Worm (Caenorhabditis elegans) whole organism, L1 larva: ENCODE results near the gene nlp-6.

Source experiments
- C04F5.9 ChIP-seq: sonication (generic microtip); optimal IDR thresholded peaks from 2 replicates; lab custom pipeline; 2016; ENCODE audit warnings: missing genetic modification characterization, missing compliant biosample characterization
- F16B12.6 ChIP-seq: fragments of 150-350 bp; optimal IDR thresholded peaks from 2 replicates; lab custom pipeline; 2014; ENCODE audit warnings: missing biosample characterization, missing genetic modification characterization
- Y116A8C.19 ChIP-seq: sonication (generic microtip); optimal IDR thresholded peaks from 2 replicates; lab custom pipeline; 2016; ENCODE audit warnings: missing compliant biosample characterization, missing genetic modification characterization, borderline replicate concordance
- alr-1 ChIP-seq: fragments of 200-800 bp; sonication (Bioruptor generic); optimal IDR thresholded peaks from 2 replicates; lab custom pipeline; 2018; ENCODE audit warnings: borderline replicate concordance, mild to moderate bottlenecking, missing genetic modification characterization, missing compliant biosample characterization
- blmp-1 ChIP-seq: fragments of 150-350 bp; optimal IDR thresholded peaks from 2 replicates; lab custom pipeline; 2014; ENCODE audit warnings: missing biosample characterization, missing genetic modification characterization
- ceh-8 ChIP-seq: fragments of 200-800 bp; sonication (Bioruptor generic); optimal IDR thresholded peaks from 2 replicates; lab custom pipeline; 2018; ENCODE audit warnings: mild to moderate bottlenecking, missing genetic modification characterization, moderate library complexity, missing compliant biosample characterization
- ceh-88 ChIP-seq: fragments of 200-800 bp; sonication (Bioruptor generic); IDR thresholded peaks from 2 replicates; pipeline ENCODE4 v1.3.6; 2022; ENCODE audit warnings: missing genetic modification characterization, missing compliant biosample characterization
- dpl-1 ChIP-seq, 3 experiments: fragments of 150-350 bp in 2 of 3; sonication (generic microtip) in 1 of 3; optimal IDR thresholded peaks; 2 replicates each; lab custom pipeline; 2014 to 2017; ENCODE audit warnings: missing biosample characterization in 3 of 3, missing genetic modification characterization in 3 of 3, missing genetic modification reagents in 3 of 3
- dsc-1 ChIP-seq: sonication (generic microtip); optimal IDR thresholded peaks from 2 replicates; lab custom pipeline; 2016; ENCODE audit warnings: mild to moderate bottlenecking, missing genetic modification characterization, missing compliant biosample characterization
- efl-1 ChIP-seq, 4 experiments: fragments of 150-350 bp; optimal IDR thresholded peaks in 3 of 4; peaks in 1 of 4; 1 replicate in 1 of 4; 2 replicates in 3 of 4; lab custom pipeline; 2014; ENCODE audit warnings: missing biosample characterization in 2 of 4, missing genetic modification characterization in 2 of 4, missing genetic modification reagents in 2 of 4
- efl-3 ChIP-seq: fragments of 200-800 bp; sonication (Bioruptor generic); optimal IDR thresholded peaks from 2 replicates; lab custom pipeline; 2018; ENCODE audit warnings: mild to moderate bottlenecking, missing genetic modification characterization, missing compliant biosample characterization
- elt-2 ChIP-seq: sonication (generic microtip); optimal IDR thresholded peaks from 2 replicates; lab custom pipeline; 2016; ENCODE audit warnings: missing genetic modification characterization, mild to moderate bottlenecking, inconsistent platforms, missing compliant biosample characterization, missing genetic modification reagents
- elt-3 ChIP-seq, 6 experiments: fragments of 150-350 bp in 1 of 6; sonication (generic microtip); optimal IDR thresholded peaks; 2 replicates each; lab custom pipeline; 2017 to 2018; ENCODE audit warnings: missing biosample characterization in 6 of 6, missing genetic modification characterization in 6 of 6, inconsistent platforms in 1 of 6
- fkh-4 ChIP-seq: sonication (generic microtip); optimal IDR thresholded peaks from 2 replicates; lab custom pipeline; 2016; ENCODE audit warnings: missing compliant biosample characterization, missing genetic modification characterization, borderline replicate concordance
- fos-1 ChIP-seq: fragments of 150-350 bp; optimal IDR thresholded peaks from 2 replicates; lab custom pipeline; 2014; ENCODE audit warnings: missing biosample characterization, missing genetic modification characterization
- hlh-17 ChIP-seq: fragments of 200-800 bp; sonication (Bioruptor generic); optimal IDR thresholded peaks from 2 replicates; lab custom pipeline; 2018; ENCODE audit warnings: missing genetic modification characterization, mild to moderate bottlenecking, missing compliant biosample characterization, moderate library complexity, borderline replicate concordance
- irx-1 ChIP-seq: sonication (generic microtip); optimal IDR thresholded peaks from 2 replicates; lab custom pipeline; 2016; ENCODE audit warnings: missing genetic modification characterization, missing compliant biosample characterization
- isw-1 ChIP-seq: fragments of 200-800 bp; sonication (Bioruptor generic); IDR thresholded peaks from 2 replicates; pipeline ENCODE4 v1.3.6; 2022; ENCODE audit warnings: missing genetic modification characterization, missing compliant biosample characterization
- lin-14 ChIP-seq: fragments of 200-800 bp; sonication (Bioruptor generic); optimal IDR thresholded peaks from 2 replicates; lab custom pipeline; 2018; ENCODE audit warnings: mild to moderate bottlenecking, missing genetic modification characterization, moderate library complexity, missing compliant biosample characterization
- lin-35 ChIP-seq, 2 experiments: fragments of 150-350 bp; optimal IDR thresholded peaks; 2 replicates each; lab custom pipeline; 2014; ENCODE audit warnings: missing biosample characterization in 2 of 2, missing genetic modification characterization in 2 of 2, missing genetic modification reagents in 2 of 2
- lir-3 ChIP-seq: sonication (generic microtip); optimal IDR thresholded peaks from 2 replicates; lab custom pipeline; 2016; ENCODE audit warnings: mild to moderate bottlenecking, missing genetic modification characterization, moderate library complexity, missing compliant biosample characterization; ENCODE audit not compliant: poor library complexity
- lsy-2 ChIP-seq, 2 experiments: fragments of 150-350 bp; optimal IDR thresholded peaks; 2 replicates each; lab custom pipeline; 2014; ENCODE audit warnings: missing biosample characterization in 2 of 2, missing genetic modification characterization in 2 of 2
- mdl-1 ChIP-seq, 2 experiments: fragments of 150-350 bp; optimal IDR thresholded peaks; 2 replicates each; lab custom pipeline; 2014 to 2017; ENCODE audit warnings: missing biosample characterization in 2 of 2, missing genetic modification characterization in 2 of 2, inconsistent platforms in 1 of 2
- mep-1 ChIP-seq: fragments of 150-350 bp; optimal IDR thresholded peaks from 2 replicates; lab custom pipeline; 2014; ENCODE audit warnings: missing biosample characterization, missing genetic modification characterization
- nhr-19 ChIP-seq: fragments of 200-800 bp; sonication (Bioruptor generic); conservative IDR thresholded peaks from 2 replicates; pipeline ENCODE4 v1.3.6; 2022; ENCODE audit warnings: missing genetic modification characterization, missing compliant biosample characterization
- nhr-20 ChIP-seq: sonication (generic microtip); optimal IDR thresholded peaks from 2 replicates; lab custom pipeline; 2016; ENCODE audit warnings: mild to moderate bottlenecking, missing genetic modification characterization, missing compliant biosample characterization
- nhr-47 ChIP-seq: sonication (generic microtip); optimal IDR thresholded peaks from 2 replicates; lab custom pipeline; 2016; ENCODE audit warnings: mild to moderate bottlenecking, missing genetic modification characterization, moderate library complexity, missing compliant biosample characterization
- nhr-71 ChIP-seq: sonication (generic microtip); optimal IDR thresholded peaks from 2 replicates; lab custom pipeline; 2016; ENCODE audit warnings: mild to moderate bottlenecking, missing genetic modification characterization, moderate library complexity, missing compliant biosample characterization
- nhr-84 ChIP-seq: sonication (generic microtip); optimal IDR thresholded peaks from 2 replicates; lab custom pipeline; 2017; ENCODE audit warnings: missing biosample characterization, missing genetic modification characterization
- nhr-85 ChIP-seq: sonication (generic microtip); peaks from one replicate; lab custom pipeline; 2016; ENCODE audit warnings: missing genetic modification characterization, inconsistent platforms, missing compliant biosample characterization
- nhr-90 ChIP-seq: sonication (generic microtip); optimal IDR thresholded peaks from 2 replicates; lab custom pipeline; 2016; ENCODE audit warnings: mild to moderate bottlenecking, missing genetic modification characterization, missing compliant biosample characterization; ENCODE audit not compliant: poor library complexity
- pqm-1 ChIP-seq: sonication (generic microtip); optimal IDR thresholded peaks from 3 replicates; lab custom pipeline; 2017; ENCODE audit warnings: missing biosample characterization, missing genetic modification characterization
- rnt-1 ChIP-seq: sonication (generic microtip); optimal IDR thresholded peaks from 2 replicates; lab custom pipeline; 2016; ENCODE audit warnings: mild to moderate bottlenecking, missing genetic modification characterization, moderate library complexity, missing compliant biosample characterization
- snu-23 ChIP-seq: sonication (generic microtip); optimal IDR thresholded peaks from 2 replicates; lab custom pipeline; 2016; ENCODE audit warnings: missing genetic modification characterization, missing compliant biosample characterization
- swsn-7 ChIP-seq: sonication (generic microtip); optimal IDR thresholded peaks from 2 replicates; lab custom pipeline; 2016; ENCODE audit warnings: missing genetic modification characterization, missing compliant biosample characterization
- tbx-2 ChIP-seq: sonication (generic microtip); optimal IDR thresholded peaks from 2 replicates; lab custom pipeline; 2016; ENCODE audit warnings: missing genetic modification characterization, missing compliant biosample characterization
- tlp-1 ChIP-seq: fragments of 150-350 bp; optimal IDR thresholded peaks from 2 replicates; lab custom pipeline; 2014; ENCODE audit warnings: missing biosample characterization, missing genetic modification characterization
- xbp-1 ChIP-seq: sonication (generic microtip); optimal IDR thresholded peaks from 2 replicates; lab custom pipeline; 2016; ENCODE audit warnings: missing genetic modification characterization, missing compliant biosample characterization
- ztf-11 ChIP-seq, 2 experiments: sonication (generic microtip); optimal IDR thresholded peaks; 2 replicates each; lab custom pipeline; 2016 to 2017; ENCODE audit warnings: missing genetic modification characterization in 2 of 2, missing biosample characterization in 1 of 2, missing compliant biosample characterization in 1 of 2

The nlp-6 gene

DNA sequence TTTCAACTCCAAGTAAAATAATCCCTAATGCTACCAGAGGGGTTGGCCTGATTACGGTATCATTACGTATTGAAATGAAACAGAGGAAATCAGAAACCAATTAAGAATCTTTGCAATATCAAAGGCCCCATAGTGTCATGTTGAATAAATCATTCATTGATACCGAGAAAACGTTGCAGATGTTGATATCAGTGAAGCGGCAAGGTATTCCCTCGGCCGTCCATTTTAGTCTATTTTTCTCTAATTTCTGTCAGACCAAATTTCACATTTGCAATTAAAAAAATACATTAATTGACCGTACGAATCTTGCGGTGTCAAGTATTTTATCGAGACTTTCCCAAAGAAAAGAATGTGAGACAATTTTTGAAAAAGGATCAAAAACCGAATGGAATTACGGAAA is 28.0 kb upstream of the nlp-6 start (continued):
- TF ChIP-seq ztf-11 (tag; optimal IDR thresholded peaks at IDR 0.05; lab: Kevin White, UChicago): no peak
- no peak for TF ChIP-seq F16B12.6 (tag; lab: Kevin White, UChicago)
- TF ChIP-seq nhr-20 (tag; lab: Kevin White, UChicago): peak; percentile 4
- TF ChIP-seq fos-1 (tag; lab: Kevin White, UChicago): no peak

DNA sequence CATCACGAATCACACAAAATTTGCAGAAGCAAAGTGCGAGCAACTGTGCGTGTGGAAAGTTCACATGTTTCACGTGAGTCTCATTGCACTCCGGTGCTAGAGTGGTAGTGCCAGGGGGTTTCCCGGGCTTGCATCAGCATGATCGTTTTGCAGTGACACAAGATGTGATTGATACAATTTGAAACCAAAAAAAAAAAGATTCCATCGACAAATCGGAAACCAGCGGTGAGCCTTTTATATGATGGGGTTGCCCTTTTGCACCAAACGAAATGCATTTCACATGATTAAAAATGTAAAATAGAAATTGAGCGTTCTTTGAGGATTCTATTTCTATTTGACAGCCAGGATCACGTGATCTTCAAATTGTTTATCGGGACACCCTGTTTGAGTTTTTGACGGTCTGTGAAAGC is 25.9 kb upstream of the nlp-6 start:
- TF ChIP-seq nhr-71: peak; percentile 83
- no peak for TF ChIP-seq ceh-8 (GFP tag; lab: Kevin White, UChicago)
- TF ChIP-seq tbx-2 (tag; lab: Kevin White, UChicago): peak; percentile 48
- peak; percentile 20 for TF ChIP-seq irx-1 (tag; lab: Kevin White, UChicago)
- no peak for TF ChIP-seq ceh-88 (GFP tag; lab: Robert Waterston, UW)
- TF ChIP-seq lir-3 (tag; lab: Kevin White, UChicago): no peak
- TF ChIP-seq mep-1 (tag; lab: Kevin White, UChicago): peak; percentile 30
- peak; percentile 77 for TF ChIP-seq nhr-20 (tag; lab: Kevin White, UChicago)
- peak; percentile 85 for TF ChIP-seq lin-14 (GFP tag; lab: Kevin White, UChicago)
- no peak for TF ChIP-seq alr-1
- peak; percentile 51 for TF ChIP-seq nhr-90 (tag; lab: Kevin White, UChicago)
- TF ChIP-seq elt-3 (tag; optimal IDR thresholded peaks at IDR 0.05; lab: Kevin White, UChicago): peak in 1 of 6 experiments; percentile 33
- no peak for TF ChIP-seq tlp-1
- TF ChIP-seq efl-1 (optimal IDR thresholded peaks at IDR 0.05; lab: Kevin White, UChicago): no peak
- peak in 1 of 2 experiments; percentile 86 for TF ChIP-seq efl-1 (GFP tag; optimal IDR thresholded peaks at IDR 0.05 in 1 of 2; lab: Kevin White, UChicago)
- peak; percentile 79 for TF ChIP-seq nhr-85 (tag; lab: Kevin White, UChicago)
- TF ChIP-seq pqm-1 (tag; lab: Kevin White, UChicago): no peak
- peak in 1 of 2 experiments; percentile 37 for TF ChIP-seq lsy-2 (tag; optimal IDR thresholded peaks at IDR 0.05; lab: Kevin White, UChicago)
- peak in 1 of 2 experiments; percentile 64 for TF ChIP-seq mdl-1 (tag; optimal IDR thresholded peaks at IDR 0.05; lab: Kevin White, UChicago)
- peak; percentile 44 for TF ChIP-seq nhr-47 (tag; lab: Kevin White, UChicago)
- TF ChIP-seq snu-23: peak; percentile 60
- no peak for TF ChIP-seq swsn-7 (tag; lab: Kevin White, UChicago)
- TF ChIP-seq C04F5.9 (tag; lab: Kevin White, UChicago): no peak
- TF ChIP-seq lin-35 (GFP tag; optimal IDR thresholded peaks at IDR 0.05; lab: Kevin White, UChicago): peak in 1 of 2 experiments; percentile 60
- peak; percentile 45 for TF ChIP-seq elt-2 (tag; lab: Kevin White, UChicago)
- peak; percentile 62 for TF ChIP-seq rnt-1
- peak; percentile 85 for TF ChIP-seq nhr-19 (GFP tag; lab: Robert Waterston, UW)
- TF ChIP-seq blmp-1 (tag; lab: Kevin White, UChicago): peak; percentile 29
- TF ChIP-seq Y116A8C.19 (tag; lab: Kevin White, UChicago): no peak
- peak; percentile 22 for TF ChIP-seq xbp-1 (tag; lab: Kevin White, UChicago)
- TF ChIP-seq, all 84 proteins: peak for 20

DNA sequence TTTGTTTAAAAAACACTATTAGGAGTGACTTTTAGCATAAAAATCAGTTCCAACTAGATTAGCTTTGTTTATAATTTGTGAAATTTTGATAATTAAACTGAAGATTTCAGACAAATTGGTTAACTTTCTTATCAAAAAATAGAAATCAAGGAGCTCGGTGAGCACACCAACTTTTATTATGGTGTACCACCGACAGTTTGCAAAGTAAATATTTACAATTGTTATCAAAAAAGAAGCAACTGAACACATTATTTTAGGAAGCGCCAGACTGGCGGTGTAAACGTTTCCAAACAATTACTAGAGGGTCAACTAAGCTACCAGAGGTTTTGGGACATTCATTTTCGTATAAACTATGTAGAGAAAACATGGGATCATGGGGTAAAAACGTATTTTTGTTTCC is 24.7 kb upstream of the nlp-6 start:
- TF ChIP-seq nhr-20 (tag; lab: Kevin White, UChicago) (no peak), lir-3 (tag; lab: Kevin White, UChicago) (no peak), tlp-1 (no peak), fos-1 (tag; lab: Kevin White, UChicago) (no peak), efl-3 (no peak), nhr-84 (tag; lab: Kevin White, UChicago) (no peak), dpl-1 (GFP tag; optimal IDR thresholded peaks at IDR 0.05; lab: Kevin White, UChicago) (no peak), hlh-17 (GFP tag; lab: Kevin White, UChicago) (no peak), nhr-90 (tag; lab: Kevin White, UChicago) (no peak), fkh-4 (tag; lab: Kevin White, UChicago) (no peak), ztf-11 (tag; optimal IDR thresholded peaks at IDR 0.05; lab: Kevin White, UChicago) (no peak), isw-1 (GFP tag; lab: Robert Waterston, UW) (no peak), elt-2 (tag; lab: Kevin White, UChicago) (no peak), dsc-1 (tag; lab: Kevin White, UChicago) (no peak), snu-23 (no peak)
